Fruit fly (Drosophila melanogaster) Kc167 (cell line): ENCODE measurements around the gene CheB38a.

Source experiments
- Myc ChIP-seq: fragments of >200 bp; optimal IDR thresholded peaks from 2 replicates; lab custom pipeline; 2017; ENCODE audit warnings: missing external identifiers
- Sin3A ChIP-seq: fragments of >200 bp; optimal IDR thresholded peaks from 2 replicates; lab custom pipeline; 2018; ENCODE audit warnings: missing external identifiers
- h ChIP-seq: fragments of >200 bp; optimal IDR thresholded peaks from 3 replicates; lab custom pipeline; 2018; ENCODE audit warnings: missing external identifiers
- insv ChIP-seq: fragments of >200 bp; optimal IDR thresholded peaks from 3 replicates; lab custom pipeline; 2018; ENCODE audit warnings: missing external identifiers
- psq ChIP-seq: fragments of >200 bp; optimal IDR thresholded peaks from 2 replicates; lab custom pipeline; 2017; ENCODE audit warnings: missing external identifiers
- ttk ChIP-seq: sonication (Bioruptor generic); optimal IDR thresholded peaks from 2 replicates; lab custom pipeline; 2017; ENCODE audit warnings: missing external identifiers

The CheB38a gene

DNA sequence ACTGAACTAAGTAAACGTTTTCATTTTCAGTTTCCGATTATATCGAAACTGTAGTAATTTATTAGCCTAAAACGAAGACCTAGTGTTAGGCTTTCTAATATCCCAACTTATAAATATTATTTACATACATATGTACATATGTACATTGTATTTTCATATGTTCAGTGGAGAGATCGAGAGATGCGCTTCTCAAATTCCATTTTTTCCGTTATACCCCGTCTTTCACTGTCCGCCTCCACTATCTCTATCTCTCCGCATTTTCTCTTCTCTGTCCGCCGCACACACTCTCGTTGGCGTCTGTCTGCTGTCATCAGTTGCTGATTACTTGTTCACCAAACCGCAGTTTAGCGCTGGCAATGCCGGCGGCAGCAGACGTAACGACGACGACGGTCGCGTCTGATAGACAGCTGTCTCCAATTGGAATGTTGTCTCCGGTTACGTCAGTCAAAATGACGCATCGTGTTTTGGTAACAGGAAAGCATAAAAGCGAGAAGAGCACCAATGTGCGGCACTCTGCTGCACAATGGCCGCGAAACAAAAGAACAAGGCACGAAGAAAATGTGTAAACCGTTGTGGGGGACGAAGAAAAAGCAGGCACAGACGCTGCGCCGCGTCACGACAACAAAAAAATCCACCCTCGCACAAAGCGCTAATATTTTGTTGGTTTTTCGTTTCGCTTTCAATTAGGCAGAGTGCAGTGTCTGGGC lies 4.3 kb upstream of the CheB38a start, which contains the start of gene CG9331:
TSS of gene CG9331 (plus strand) at position 340 of the 707 bp plus-strand sequence.
- TF ChIP-seq Myc (lab: Kevin White, UChicago) (no peak), h (lab: Kevin White, UChicago) (no peak), psq (lab: Kevin White, UChicago) (no peak), Sin3A (lab: Kevin White, UChicago) (no peak), insv (lab: Kevin White, UChicago) (no peak), ttk (no peak)

DNA sequence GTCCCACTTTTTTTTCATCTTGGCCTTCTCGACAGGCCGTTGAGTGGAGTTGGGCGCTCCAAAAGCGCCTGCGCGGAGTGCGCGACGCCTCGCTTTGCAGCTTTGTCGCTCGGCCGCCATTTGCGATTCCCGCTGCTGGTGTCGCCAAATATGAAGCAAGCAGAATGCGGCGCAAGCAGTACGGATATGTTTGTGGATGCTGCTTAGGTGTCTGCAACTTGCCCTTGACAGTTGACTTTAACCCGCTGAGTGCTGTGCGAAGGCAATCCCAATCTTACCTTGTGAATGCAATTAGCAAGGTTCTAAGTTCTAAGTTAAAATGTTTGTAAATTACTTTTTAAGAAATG lies 3.7 kb upstream of the CheB38a start:
- TF ChIP-seq Myc (lab: Kevin White, UChicago) = no peak
- TF ChIP-seq psq (lab: Kevin White, UChicago) = no peak
- TF ChIP-seq insv (lab: Kevin White, UChicago) = no peak
- TF ChIP-seq Sin3A (lab: Kevin White, UChicago) = no peak
- TF ChIP-seq h (lab: Kevin White, UChicago) = no peak

DNA sequence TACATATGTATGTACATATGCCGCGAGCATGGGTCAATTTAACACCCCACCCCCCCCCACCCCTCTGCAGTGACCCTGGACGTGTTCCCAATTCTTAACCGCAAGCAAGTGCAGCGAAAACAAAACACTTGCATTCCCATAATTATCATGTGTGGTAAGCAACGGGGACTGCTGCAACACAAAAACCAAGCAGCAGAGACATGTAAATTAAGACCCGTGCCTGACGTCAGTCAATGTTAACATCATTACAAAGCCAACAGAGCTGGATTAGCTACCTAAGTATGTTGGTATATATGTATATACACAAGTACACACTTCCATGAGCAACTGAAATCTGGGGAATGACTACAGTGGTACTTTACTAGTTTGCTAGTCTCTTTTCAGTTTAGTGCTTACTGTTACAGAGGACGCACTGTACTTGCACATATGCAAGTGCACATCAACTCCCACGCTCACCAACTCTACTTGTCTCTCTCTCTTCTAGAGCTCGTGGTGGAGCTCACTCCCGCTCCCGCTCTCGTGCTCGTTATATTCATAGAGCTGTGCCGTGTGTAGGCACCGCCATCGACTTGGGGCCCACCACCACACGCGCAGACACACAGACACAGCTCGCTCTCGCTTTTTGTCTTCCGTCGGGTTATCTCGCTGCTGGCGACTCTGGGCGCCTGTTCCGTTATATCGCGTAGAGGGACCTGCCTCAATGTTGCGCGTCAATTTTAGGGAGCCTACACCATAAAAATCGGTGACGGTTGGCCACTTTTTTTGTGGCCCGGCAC lies 3.1 kb upstream of the CheB38a start:
- no peak for TF ChIP-seq ttk
- TF ChIP-seq h (lab: Kevin White, UChicago) = no peak
- no peak for TF ChIP-seq insv (lab: Kevin White, UChicago)
- no peak for TF ChIP-seq psq (lab: Kevin White, UChicago)
- no peak for TF ChIP-seq Myc (lab: Kevin White, UChicago)
- no peak for TF ChIP-seq Sin3A (lab: Kevin White, UChicago)

DNA sequence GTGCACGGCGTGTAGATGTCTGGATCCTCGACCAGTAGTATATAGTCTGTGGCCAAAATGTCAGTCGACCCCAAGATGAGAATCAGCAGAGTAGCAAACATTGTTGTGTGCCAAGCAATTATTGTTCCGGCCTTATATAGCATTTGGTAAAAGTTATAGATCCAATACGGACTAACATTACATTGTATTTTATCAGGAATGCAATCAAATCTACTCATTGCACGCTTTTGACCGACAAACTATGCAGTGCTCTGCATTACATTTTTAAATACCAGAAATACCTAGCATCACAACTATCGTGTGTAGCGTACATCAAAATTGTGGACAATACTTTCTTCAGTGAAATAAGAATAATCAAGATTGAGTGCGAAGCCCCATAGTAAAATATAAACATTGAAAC lies 2.4 kb upstream of the CheB38a start, which contains the start of gene CheB38c:
TSS of gene CheB38c (minus strand) at position 101 of the 400 bp plus-strand sequence.
- TF ChIP-seq insv (lab: Kevin White, UChicago) (no peak), ttk (no peak), Myc (lab: Kevin White, UChicago) (no peak), h (lab: Kevin White, UChicago) (no peak), Sin3A (lab: Kevin White, UChicago) (no peak)

DNA sequence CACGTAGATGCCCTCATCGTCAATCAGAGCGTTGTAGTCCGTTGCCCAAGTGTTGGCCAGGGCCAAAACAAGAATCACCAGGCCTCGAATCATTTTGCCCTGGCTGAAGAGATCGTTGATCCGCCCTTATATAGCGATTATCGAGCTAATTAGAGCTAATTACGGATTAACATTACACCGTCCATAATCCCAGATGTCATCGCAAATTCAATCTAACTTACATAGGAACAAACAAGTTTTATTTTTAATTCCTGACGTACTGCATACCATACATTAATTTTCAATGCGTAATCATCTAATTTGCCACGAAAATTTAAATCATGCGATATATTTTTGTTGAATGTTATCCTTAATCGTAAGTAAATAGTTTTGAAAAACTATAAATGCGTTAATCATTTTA lies 1.2 kb downstream of the CheB38a start, which contains the start of gene CheB38b:
TSS of gene CheB38b (minus strand) at position 101 of the 400 bp plus-strand sequence.
- TF ChIP-seq psq (lab: Kevin White, UChicago) (no peak), Sin3A (lab: Kevin White, UChicago) (no peak), ttk (no peak), insv (lab: Kevin White, UChicago) (no peak), Myc (lab: Kevin White, UChicago) (no peak), h (lab: Kevin White, UChicago) (no peak)

DNA sequence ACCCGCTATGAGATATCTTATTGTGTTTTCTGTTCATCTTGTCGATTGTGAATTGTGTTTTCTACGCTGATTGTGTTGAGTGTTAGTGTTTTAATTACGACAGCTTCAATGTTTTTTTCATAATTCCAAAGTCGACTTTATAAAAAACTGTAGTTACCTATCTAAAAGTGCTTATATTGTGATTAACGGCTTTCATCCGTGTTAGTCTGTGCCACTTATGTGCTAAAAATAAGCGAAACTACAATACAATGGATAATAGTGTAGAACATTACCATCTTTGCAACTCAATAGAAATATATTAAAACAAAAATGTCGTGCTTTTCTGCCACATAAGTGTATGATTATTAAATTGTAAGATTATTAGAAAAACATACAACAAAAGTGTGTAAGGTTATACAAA lies 2.2 kb downstream of the CheB38a start, which contains the start of gene CG33322:
TSS of gene CG33322 (minus strand) at position 101 of the 400 bp plus-strand sequence.
- TF ChIP-seq h (lab: Kevin White, UChicago) = no peak
- no peak for TF ChIP-seq Sin3A (lab: Kevin White, UChicago)

DNA sequence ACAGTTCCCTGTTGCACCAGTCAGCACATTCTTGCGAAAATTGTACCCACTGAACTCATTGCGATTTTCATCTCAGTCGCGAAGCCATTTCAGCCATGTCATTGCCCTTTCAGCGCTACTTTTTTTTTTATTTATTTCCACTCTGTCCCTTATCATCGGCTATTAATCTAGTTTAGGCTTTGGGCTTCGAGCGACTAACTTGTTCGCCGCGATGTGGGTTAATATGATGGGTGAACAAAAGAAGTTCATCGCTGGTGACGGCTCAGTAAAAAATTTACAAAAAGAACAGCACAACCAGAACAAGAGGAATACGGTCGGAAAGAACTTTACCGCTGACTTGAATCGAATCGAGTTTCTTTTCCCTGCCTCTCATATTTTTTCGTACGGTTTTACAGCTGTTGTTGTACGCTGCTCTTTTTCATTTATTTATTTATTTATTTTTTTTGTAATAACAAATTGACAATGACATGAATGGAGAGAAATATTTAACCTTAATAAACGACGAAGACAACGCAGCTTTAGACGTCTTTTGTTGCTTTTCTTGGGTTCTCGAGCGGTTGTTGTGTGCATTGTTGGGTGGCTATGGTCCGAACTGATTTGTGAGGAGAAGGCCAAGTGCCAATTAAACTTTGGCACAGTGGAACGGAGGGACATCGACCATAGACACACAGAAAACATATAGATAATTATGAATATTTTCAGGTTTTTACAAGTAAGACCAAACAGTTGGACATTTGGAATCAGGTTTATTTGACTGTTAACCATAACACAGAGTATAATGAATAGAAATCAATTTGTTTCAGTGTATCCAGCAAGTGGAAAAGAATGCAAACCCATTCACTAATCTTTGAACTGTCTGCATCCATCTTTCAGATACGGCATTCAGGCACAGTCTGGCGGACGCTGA lies 5.8 kb downstream of the CheB38a start:
- no peak for TF ChIP-seq Sin3A (lab: Kevin White, UChicago)
- no peak for TF ChIP-seq insv (lab: Kevin White, UChicago)
- no peak for TF ChIP-seq h (lab: Kevin White, UChicago)
- no peak for TF ChIP-seq psq (lab: Kevin White, UChicago)
- TF ChIP-seq Myc (lab: Kevin White, UChicago) = no peak
- no peak for TF ChIP-seq ttk

DNA sequence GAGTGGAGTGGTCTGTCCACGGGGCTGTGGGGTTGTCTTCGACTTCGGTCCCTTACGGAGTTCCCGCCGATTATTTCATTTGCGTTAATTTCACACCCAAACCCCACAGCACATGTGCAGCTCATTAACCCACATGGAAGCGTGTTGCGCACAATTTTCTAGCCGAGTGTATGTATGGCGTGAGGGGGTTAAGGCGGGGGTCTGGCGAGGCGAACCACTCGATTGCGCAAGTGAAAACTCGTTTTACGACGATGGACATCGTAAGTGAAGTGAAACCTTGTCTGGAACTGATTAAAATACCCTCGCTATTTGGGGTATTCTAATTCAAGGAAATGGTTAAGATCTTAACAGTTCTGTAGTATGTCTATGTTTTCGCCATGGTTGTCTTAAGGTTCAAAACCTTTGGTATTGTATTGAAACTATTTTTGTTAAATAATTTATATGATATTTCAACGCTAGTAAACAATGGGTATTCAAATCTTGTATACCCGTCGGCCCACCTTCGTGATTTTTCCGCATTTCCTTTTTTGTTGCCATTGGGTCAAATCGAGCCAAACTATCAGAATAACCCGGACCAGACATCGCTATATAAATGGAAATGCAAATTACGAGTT lies 7.2 kb downstream of the CheB38a start:
- no peak for TF ChIP-seq psq (lab: Kevin White, UChicago)
- TF ChIP-seq insv (lab: Kevin White, UChicago) = no peak
- TF ChIP-seq Sin3A (lab: Kevin White, UChicago) = no peak
- no peak for TF ChIP-seq ttk
- TF ChIP-seq Myc (lab: Kevin White, UChicago) = no peak
- TF ChIP-seq h (lab: Kevin White, UChicago) = no peak

DNA sequence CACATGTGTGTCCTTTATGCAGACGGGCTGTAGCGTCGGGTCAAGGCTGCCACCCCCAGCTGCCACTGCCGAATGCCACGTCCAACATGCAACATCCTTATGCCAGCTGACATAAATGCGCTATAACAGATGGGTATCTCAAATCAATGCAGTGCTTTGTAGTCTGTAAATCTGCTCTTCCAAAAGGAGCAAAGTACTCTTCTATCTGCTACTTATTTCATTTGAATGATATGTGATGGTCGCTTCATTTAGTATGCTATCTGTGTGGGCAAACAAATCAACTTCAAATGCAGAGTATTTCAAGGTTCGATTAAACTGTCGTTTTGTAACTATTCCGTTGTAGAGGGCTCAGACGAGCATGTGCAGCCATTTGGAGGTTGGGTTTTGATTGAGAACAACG lies 9.1 kb downstream of the CheB38a start:
- TF ChIP-seq psq (lab: Kevin White, UChicago) = no peak
- TF ChIP-seq insv (lab: Kevin White, UChicago) = no peak
- TF ChIP-seq Sin3A (lab: Kevin White, UChicago) = no peak
- TF ChIP-seq h (lab: Kevin White, UChicago) = no peak
- no peak for TF ChIP-seq ttk
- no peak for TF ChIP-seq Myc (lab: Kevin White, UChicago)

DNA sequence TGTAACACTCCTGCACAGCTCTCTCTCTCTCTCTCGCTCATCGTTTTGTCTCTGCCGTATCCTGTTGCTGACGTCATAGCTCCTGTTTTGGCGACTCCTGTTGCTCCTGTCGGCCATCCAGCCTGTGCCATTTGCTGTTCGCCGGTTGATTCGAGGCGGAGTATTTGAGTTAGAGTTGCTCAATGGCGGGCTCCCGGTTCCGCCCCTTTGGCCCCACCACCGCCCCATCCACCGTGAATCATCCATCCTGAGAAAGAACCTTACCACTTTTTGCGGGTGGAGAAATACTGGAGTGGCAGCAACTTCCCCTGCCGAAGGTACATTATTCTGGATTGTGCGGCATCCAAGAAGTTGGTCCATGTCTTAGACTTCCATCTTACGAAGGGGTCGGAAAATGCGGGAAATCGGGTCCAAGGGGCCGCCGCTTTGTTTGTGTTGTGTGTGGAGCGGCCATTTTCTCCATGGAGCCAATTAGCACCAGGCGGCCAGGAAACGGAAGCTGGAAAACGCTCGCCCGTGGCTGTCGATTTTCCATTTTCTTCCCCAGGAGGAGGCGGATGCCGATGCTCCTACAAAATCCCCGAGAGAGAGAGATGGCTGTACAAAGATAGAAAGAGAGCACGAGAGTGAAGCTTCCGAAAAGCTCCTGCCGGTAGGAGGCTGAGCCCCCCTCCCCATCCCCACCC lies 9.7 kb downstream of the CheB38a start:
- TF ChIP-seq psq (lab: Kevin White, UChicago) (no peak), Myc (lab: Kevin White, UChicago) (no peak), insv (lab: Kevin White, UChicago) (no peak), ttk (no peak), Sin3A (lab: Kevin White, UChicago) (no peak), h (lab: Kevin White, UChicago) (no peak)
